Worm (Caenorhabditis elegans): ENCODE data around the gene fil-1.

The fil-1 gene

DNA sequence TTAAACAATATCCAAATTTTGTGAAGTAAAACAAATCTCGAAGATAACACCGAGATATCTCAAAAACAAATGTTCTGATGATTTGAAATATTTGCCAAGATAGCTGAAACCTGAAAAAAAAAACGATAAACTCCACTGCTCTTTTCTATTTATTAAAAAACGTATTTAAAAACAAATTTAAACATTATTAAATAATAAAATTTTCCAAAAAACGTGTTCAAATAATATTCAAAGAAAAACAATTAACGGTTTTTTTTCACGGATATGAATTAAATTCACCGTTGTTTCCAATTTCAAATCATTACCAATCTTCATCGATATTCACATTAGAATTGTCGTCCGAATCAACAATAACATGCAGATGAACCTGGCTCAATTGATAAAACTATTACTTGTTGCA is 2.6 kb downstream of the fil-1 start, which contains the start of gene irld-14:
TSS of gene irld-14 (plus strand) at position 301 of the 400 bp plus-strand sequence.
- no peak for TF ChIP-seq nhr-76 (tag; optimal IDR thresholded peaks at IDR 0.05)
- TF ChIP-seq zip-8 (tag; optimal IDR thresholded peaks at IDR 0.05): no peak
- TF ChIP-seq hlh-1 (tag; optimal IDR thresholded peaks at IDR 0.05): no peak
- TF ChIP-seq pha-4 (tag; optimal IDR thresholded peaks at IDR 0.05): no peak
- no peak for TF ChIP-seq ceh-43 (GFP tag; optimal IDR thresholded peaks at IDR 0.05)
- TF ChIP-seq lin-32 (GFP tag; optimal IDR thresholded peaks at IDR 0.05): no peak
- TF ChIP-seq nhr-237 (tag; optimal IDR thresholded peaks at IDR 0.05): no peak
- no peak for TF ChIP-seq mls-2 (tag; optimal IDR thresholded peaks at IDR 0.05)
- TF ChIP-seq nhr-12 (tag; optimal IDR thresholded peaks at IDR 0.05): no peak
- no peak for TF ChIP-seq nhr-28 (tag; optimal IDR thresholded peaks at IDR 0.05)
- TF ChIP-seq blmp-1 (tag; optimal IDR thresholded peaks at IDR 0.05): no peak
- no peak for TF ChIP-seq elt-3 (tag; optimal IDR thresholded peaks at IDR 0.05)
- no peak for TF ChIP-seq drap-1 (GFP tag; optimal IDR thresholded peaks at IDR 0.05)
- no peak for TF ChIP-seq unc-120 (tag; optimal IDR thresholded peaks at IDR 0.05; ENCODE audit: poor library complexity, severe bottlenecking)
- TF ChIP-seq ceh-39 (tag; optimal IDR thresholded peaks at IDR 0.05): no peak

DNA sequence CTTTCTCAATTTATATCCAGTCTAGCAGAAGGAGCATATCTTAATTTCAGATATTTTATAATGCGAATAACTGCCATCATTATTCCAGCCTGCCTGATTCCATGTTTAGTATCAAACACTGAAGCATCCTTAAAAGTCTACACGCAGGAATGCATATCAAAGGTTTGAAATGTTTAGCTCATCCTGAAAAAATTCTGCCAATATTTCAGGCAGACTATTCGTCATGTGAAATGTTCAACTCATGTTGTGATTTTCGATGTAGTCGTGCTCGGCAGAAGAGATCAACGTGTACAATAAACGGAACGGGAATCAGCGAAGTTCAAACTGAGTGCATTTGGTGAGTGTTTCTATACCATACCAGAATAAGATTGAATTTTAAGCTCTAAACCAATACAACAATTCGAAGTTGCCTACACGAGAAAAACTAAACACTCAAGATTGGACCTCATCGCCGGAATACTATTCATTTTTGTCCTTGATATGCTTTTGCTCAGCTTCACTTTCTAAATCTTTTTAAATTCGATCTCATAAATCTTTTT is 5.9 kb downstream of the fil-1 start, which contains the start of gene T01C3.11:
TSS of gene T01C3.11 (plus strand) at position 51 of the 539 bp plus-strand sequence.
- TF ChIP-seq nhr-28 (tag; optimal IDR thresholded peaks at IDR 0.05): no peak
- no peak for TF ChIP-seq mep-1 (tag; optimal IDR thresholded peaks at IDR 0.05)
- TF ChIP-seq ces-1 (GFP tag; optimal IDR thresholded peaks at IDR 0.05): no peak
- TF ChIP-seq flh-1 (GFP tag; optimal IDR thresholded peaks at IDR 0.05): no peak
- no peak for TF ChIP-seq hlh-1 (tag; optimal IDR thresholded peaks at IDR 0.05)
- no peak for TF ChIP-seq sptf-1 (tag; optimal IDR thresholded peaks at IDR 0.05)
- TF ChIP-seq lin-32 (GFP tag; optimal IDR thresholded peaks at IDR 0.05): no peak
- no peak for TF ChIP-seq ceh-83 (GFP tag; optimal IDR thresholded peaks at IDR 0.05)
- no peak for TF ChIP-seq unc-120 (tag; optimal IDR thresholded peaks at IDR 0.05; ENCODE audit: poor library complexity, severe bottlenecking)

DNA sequence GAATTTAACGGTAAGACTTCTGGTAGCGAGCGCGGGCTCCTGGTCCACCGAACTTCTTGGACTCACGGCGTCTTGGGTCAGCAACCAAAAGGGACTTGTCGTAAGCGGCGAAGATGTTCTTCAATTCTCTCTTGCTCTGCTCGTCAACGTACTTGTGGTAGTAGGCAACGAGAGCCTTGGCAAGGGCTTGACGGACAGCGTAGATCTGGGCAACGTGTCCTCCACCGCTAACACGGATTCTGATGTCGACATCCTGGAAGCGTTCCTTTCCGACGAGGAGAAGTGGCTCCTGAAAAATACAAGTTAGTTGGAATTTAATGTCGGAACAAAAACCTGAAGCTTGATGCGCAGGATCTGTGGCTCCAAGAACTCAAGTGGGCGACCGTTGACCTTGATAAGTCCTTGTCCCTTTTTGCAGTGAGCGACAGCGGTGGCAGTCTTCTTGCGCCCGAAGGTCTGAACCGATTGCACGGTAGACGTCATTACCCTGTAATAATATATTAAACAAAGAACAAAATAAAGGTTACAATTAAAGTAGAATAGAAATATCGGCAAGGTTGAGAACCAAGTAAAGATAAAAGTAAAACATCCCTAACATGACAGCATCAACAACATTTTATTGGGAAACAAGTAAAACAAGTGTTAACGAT is 6.5 kb downstream of the fil-1 start, which contains the start of gene rps-16:
TSS of gene rps-16 (minus strand) at position 487 of the 650 bp plus-strand sequence.
- TF ChIP-seq ceh-43 (GFP tag; optimal IDR thresholded peaks at IDR 0.05): no peak
- TF ChIP-seq pha-4 (tag; optimal IDR thresholded peaks at IDR 0.05): no peak
- no peak for TF ChIP-seq nhr-237 (tag; optimal IDR thresholded peaks at IDR 0.05)
- no peak for TF ChIP-seq ceh-83 (GFP tag; optimal IDR thresholded peaks at IDR 0.05)

DNA sequence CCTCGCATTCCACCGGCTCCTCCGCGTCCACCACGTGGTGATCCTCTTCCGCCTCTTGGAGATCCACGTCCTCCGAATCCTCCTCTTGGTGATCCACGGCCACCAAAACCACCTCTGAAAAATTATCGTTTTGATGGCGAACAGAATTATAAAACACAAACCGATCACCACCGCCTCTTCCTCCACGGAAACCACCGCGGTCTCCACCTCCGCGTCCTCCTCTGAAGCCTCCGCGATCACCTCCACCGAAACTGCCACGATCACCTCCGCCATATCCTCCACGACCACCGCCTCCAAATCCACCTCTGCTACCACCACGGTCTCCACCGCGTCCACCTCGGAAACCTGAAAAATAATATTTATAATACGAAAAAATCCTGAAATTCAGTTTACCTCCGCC is 7.9 kb downstream of the fil-1 start:
- TF ChIP-seq blmp-1 (tag; optimal IDR thresholded peaks at IDR 0.05) (no peak), drap-1 (GFP tag; optimal IDR thresholded peaks at IDR 0.05) (peak; percentile 6), lsy-2 (tag; optimal IDR thresholded peaks at IDR 0.05) (no peak)

DNA sequence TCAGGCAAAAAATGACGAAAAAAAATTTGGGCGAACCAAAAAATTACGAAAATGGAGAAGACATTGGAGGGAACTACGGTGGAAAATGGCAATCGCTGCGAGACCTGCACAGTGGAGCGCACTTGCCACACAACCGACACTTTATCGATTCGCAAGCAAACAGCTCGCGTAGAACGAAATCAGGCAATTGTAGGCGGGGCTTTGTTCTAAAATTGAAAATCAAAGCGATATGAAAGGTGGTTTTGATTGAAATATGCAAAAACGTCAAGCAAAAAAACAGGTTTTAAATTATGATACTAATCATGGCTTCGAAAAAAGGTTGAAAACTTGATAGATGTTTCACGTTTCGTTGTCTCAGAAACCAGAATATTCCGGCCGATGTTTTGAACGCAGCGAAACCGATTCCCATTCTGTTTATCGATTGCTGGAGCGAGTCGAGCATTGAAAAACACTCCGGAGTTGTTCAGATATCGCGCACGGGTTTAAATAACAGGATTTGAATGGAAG is 8.6 kb downstream of the fil-1 start, which contains the start of the genes fib-1 and mut-15:
TSS of gene fib-1 (minus strand) at position 40 of the 507 bp plus-strand sequence.
TSS of gene mut-15 (plus strand) at position 360 of the 507 bp plus-strand sequence.
- TF ChIP-seq unc-62 (GFP tag; optimal IDR thresholded peaks at IDR 0.05) (peak; percentile 4), ceh-43 (GFP tag; optimal IDR thresholded peaks at IDR 0.05) (no peak), mab-5 (tag; optimal IDR thresholded peaks at IDR 0.05) (no peak), snpc-4 (tag; optimal IDR thresholded peaks at IDR 0.05) (no peak), cnd-1 (tag; optimal IDR thresholded peaks at IDR 0.05) (peak; percentile 40), zip-8 (tag; optimal IDR thresholded peaks at IDR 0.05) (no peak), elt-3 (tag; optimal IDR thresholded peaks at IDR 0.05) (peak; percentile 11), unc-39 (tag; optimal IDR thresholded peaks at IDR 0.05) (no peak), ces-1 (GFP tag; optimal IDR thresholded peaks at IDR 0.05) (no peak), drap-1 (GFP tag; optimal IDR thresholded peaks at IDR 0.05) (peak; percentile 92), ceh-83 (GFP tag; optimal IDR thresholded peaks at IDR 0.05) (peak; percentile 51), sptf-1 (tag; optimal IDR thresholded peaks at IDR 0.05) (peak; percentile 86), unc-120 (tag; optimal IDR thresholded peaks at IDR 0.05; ENCODE audit: poor library complexity, severe bottlenecking) (peak; percentile 94), ztf-11 (tag; optimal IDR thresholded peaks at IDR 0.05) (no peak), tbx-8 (GFP tag; optimal IDR thresholded peaks at IDR 0.05) (peak; percentile 21), flh-1 (GFP tag; optimal IDR thresholded peaks at IDR 0.05) (no peak), nhr-12 (tag; optimal IDR thresholded peaks at IDR 0.05) (no peak), nhr-2 (tag; optimal IDR thresholded peaks at IDR 0.05) (peak; percentile 37), mep-1 (tag; optimal IDR thresholded peaks at IDR 0.05) (peak; percentile 95), pha-4 (tag; optimal IDR thresholded peaks at IDR 0.05) (peak; percentile 83), M03D4.4 (tag; optimal IDR thresholded peaks at IDR 0.05) (no peak), lin-13 (tag; optimal IDR thresholded peaks at IDR 0.05) (peak; percentile 93), nhr-76 (tag; optimal IDR thresholded peaks at IDR 0.05) (no peak), ceh-39 (tag; optimal IDR thresholded peaks at IDR 0.05) (peak; percentile 96), hlh-1 (tag; optimal IDR thresholded peaks at IDR 0.05) (no peak), nhr-28 (tag; optimal IDR thresholded peaks at IDR 0.05) (peak; percentile 9), nhr-237 (tag; optimal IDR thresholded peaks at IDR 0.05) (peak; percentile 93), bed-3 (GFP tag; optimal IDR thresholded peaks at IDR 0.05) (peak; percentile 32), mls-2 (tag; optimal IDR thresholded peaks at IDR 0.05) (peak; percentile 80), sem-2 (GFP tag; optimal IDR thresholded peaks at IDR 0.05) (no peak), lsy-2 (tag; optimal IDR thresholded peaks at IDR 0.05) (peak; percentile 95), blmp-1 (tag; optimal IDR thresholded peaks at IDR 0.05) (no peak), ham-2 (GFP tag; optimal IDR thresholded peaks at IDR 0.05) (peak; percentile 15), elt-1 (tag; optimal IDR thresholded peaks at IDR 0.05; ENCODE audit: borderline replicate concordance, insufficient read depth) (no peak)

Data from whole organism, mixed stage, embryonic.